Fruit fly (Drosophila melanogaster) whole organism, embryonic: ENCODE measurements around the gene CG4462.

Source experiments
- CG13775 ChIP-seq: fragments of 200-800 bp; sonication (Bioruptor generic); optimal IDR thresholded peaks from 3 replicates; lab custom pipeline; 2017; ENCODE audit warnings: missing biosample characterization, mild to moderate bottlenecking, missing genetic modification characterization
- CG14667 ChIP-seq: fragments of 200-800 bp; sonication (Bioruptor generic); IDR thresholded peaks from 2 replicates; pipeline ENCODE4 v1.3.6; 2022; ENCODE audit warnings: missing biosample characterization, missing genetic modification characterization
- Stat92E ChIP-seq, 3 experiments: fragments of >200 bp in 2 of 3; fragments of 200-800 bp in 1 of 3; sonication (Bioruptor generic) in 1 of 3; optimal IDR thresholded peaks; 2 replicates each; lab custom pipeline; 2017 to 2019; ENCODE audit warnings: missing biosample characterization in 3 of 3, missing genetic modification characterization in 3 of 3, mild to moderate bottlenecking in 1 of 3, moderate library complexity in 1 of 3
- ftz-f1 ChIP-seq: fragments of 200-800 bp; sonication (Bioruptor generic); optimal IDR thresholded peaks from 2 replicates; lab custom pipeline; 2016; ENCODE audit warnings: missing biosample characterization, missing genetic modification characterization
- tap ChIP-seq: fragments of 200-800 bp; optimal IDR thresholded peaks from 3 replicates; lab custom pipeline; 2019; ENCODE audit warnings: missing biosample characterization, mild to moderate bottlenecking, missing genetic modification characterization, moderate library complexity

dm6 chr3R:19968695-19969094, 43.5 kb upstream of the CG4462 start:
- TF ChIP-seq Stat92E (GFP tag; optimal IDR thresholded peaks at IDR 0.05; lab: Kevin White, UChicago), result no peak
- TF ChIP-seq tap (tag; lab: Kevin White, UChicago), result no peak
- no peak for TF ChIP-seq CG14667 (GFP tag; lab: Robert Waterston, UW)
- TF ChIP-seq CG13775 (GFP tag; lab: Kevin White, UChicago), result no peak
- TF ChIP-seq ftz-f1, result no peak
